Worm (Caenorhabditis elegans) whole organism, L1 larva: ENCODE data around the gene sma-10.

Experiments used
- fkh-4 ChIP-seq: sonication (generic microtip); optimal IDR thresholded peaks from 2 replicates; lab custom pipeline; 2016; ENCODE audit warnings: missing compliant biosample characterization, missing genetic modification characterization, borderline replicate concordance
- nhr-11 ChIP-seq: fragments of 150-350 bp; optimal IDR thresholded peaks from 2 replicates; lab custom pipeline; 2014; ENCODE audit warnings: missing biosample characterization, missing genetic modification characterization
- nhr-237 ChIP-seq: fragments of 150-350 bp; optimal IDR thresholded peaks from 2 replicates; lab custom pipeline; 2014; ENCODE audit warnings: missing biosample characterization, missing genetic modification characterization
- sptf-1 ChIP-seq: fragments of 150-350 bp; optimal IDR thresholded peaks from 2 replicates; lab custom pipeline; 2014; ENCODE audit warnings: missing biosample characterization, missing genetic modification characterization
- unc-62 ChIP-seq: fragments of 150-350 bp; optimal IDR thresholded peaks from 2 replicates; lab custom pipeline; 2014; ENCODE audit warnings: missing biosample characterization, missing genetic modification reagents, missing genetic modification characterization
- unc-86 ChIP-seq: sonication (generic microtip); optimal IDR thresholded peaks from 2 replicates; lab custom pipeline; 2016; ENCODE audit warnings: missing genetic modification characterization, missing compliant biosample characterization

- TF ChIP-seq nhr-11 (tag; lab: Kevin White, UChicago) (no peak), unc-62 (no peak), nhr-237 (no peak), fkh-4 (tag; lab: Kevin White, UChicago) (no peak), unc-86 (tag; lab: Kevin White, UChicago) (no peak), sptf-1 (tag; lab: Kevin White, UChicago) (no peak)
Measured at ce11 chrIV:275146-275545, 926 bp downstream of the sma-10 start.
